Worm (Caenorhabditis elegans) whole organism, L2 larva: ENCODE measurements around the gene F32D8.4.

Experiments used
- C34F6.9 ChIP-seq: fragments of 150-350 bp; optimal IDR thresholded peaks from 2 replicates; lab custom pipeline; 2014; ENCODE audit warnings: missing biosample characterization, missing genetic modification characterization
- F13H6.1 ChIP-seq: sonication (generic microtip); optimal IDR thresholded peaks from 2 replicates; lab custom pipeline; 2016; ENCODE audit warnings: missing genetic modification characterization, missing compliant biosample characterization
- R02D3.7 ChIP-seq: fragments of 150-350 bp; optimal IDR thresholded peaks from 2 replicates; lab custom pipeline; 2014; ENCODE audit warnings: missing biosample characterization, missing genetic modification characterization
- Y55F3AM.14 ChIP-seq: fragments of 200-800 bp; sonication (Bioruptor generic); optimal IDR thresholded peaks from 2 replicates; lab custom pipeline; 2018; ENCODE audit warnings: mild to moderate bottlenecking, missing genetic modification characterization, missing compliant biosample characterization
- ZK546.5 ChIP-seq: sonication (generic microtip); optimal IDR thresholded peaks from 2 replicates; lab custom pipeline; 2017; ENCODE audit warnings: missing biosample characterization, missing genetic modification characterization
- alr-1 ChIP-seq: fragments of 150-350 bp; optimal IDR thresholded peaks from 2 replicates; lab custom pipeline; 2014; ENCODE audit warnings: missing biosample characterization, missing genetic modification characterization
- aly-2 ChIP-seq: fragments of 150-350 bp; optimal IDR thresholded peaks from 2 replicates; lab custom pipeline; 2014; ENCODE audit warnings: missing biosample characterization, missing genetic modification characterization
- ama-1 ChIP-seq: fragments of 150-350 bp; optimal IDR thresholded peaks from 2 replicates; lab custom pipeline; 2018; ENCODE audit warnings: inconsistent platforms
- blmp-1 ChIP-seq: sonication (generic microtip); optimal IDR thresholded peaks from 2 replicates; lab custom pipeline; 2017; ENCODE audit warnings: missing genetic modification characterization, mild to moderate bottlenecking, missing compliant biosample characterization, antibody characterized with exemption, moderate library complexity; ENCODE audit not compliant: insufficient read depth
- ceh-16 ChIP-seq: fragments of 150-350 bp; optimal IDR thresholded peaks from 2 replicates; lab custom pipeline; 2014; ENCODE audit warnings: missing biosample characterization, missing genetic modification characterization
- ceh-82 ChIP-seq: fragments of 150-350 bp; optimal IDR thresholded peaks from 2 replicates; lab custom pipeline; 2014; ENCODE audit warnings: missing biosample characterization, missing genetic modification characterization
- crh-2 ChIP-seq: sonication (generic microtip); optimal IDR thresholded peaks from 2 replicates; lab custom pipeline; 2017; ENCODE audit warnings: missing biosample characterization, missing genetic modification characterization
- dmd-4 ChIP-seq: sonication (generic microtip); optimal IDR thresholded peaks from 2 replicates; lab custom pipeline; 2017; ENCODE audit warnings: missing biosample characterization, missing genetic modification characterization
- egl-27 ChIP-seq: sonication (generic microtip); optimal IDR thresholded peaks from 3 replicates; lab custom pipeline; 2017; ENCODE audit warnings: missing biosample characterization, missing genetic modification reagents, missing genetic modification characterization
- elt-1 ChIP-seq: fragments of 150-350 bp; optimal IDR thresholded peaks from 2 replicates; lab custom pipeline; 2014; ENCODE audit warnings: missing biosample characterization, missing genetic modification characterization
- elt-3 ChIP-seq: sonication (generic microtip); optimal IDR thresholded peaks from 2 replicates; lab custom pipeline; 2017; ENCODE audit warnings: missing biosample characterization, missing genetic modification characterization
- fos-1 ChIP-seq: fragments of 150-350 bp; optimal IDR thresholded peaks from 2 replicates; lab custom pipeline; 2014; ENCODE audit warnings: missing biosample characterization, missing genetic modification characterization
- gmeb-1 ChIP-seq: fragments of 150-350 bp; optimal IDR thresholded peaks from 2 replicates; lab custom pipeline; 2014; ENCODE audit warnings: missing biosample characterization, missing genetic modification characterization
- lin-11 ChIP-seq: fragments of 150-350 bp; sonication (generic microtip); optimal IDR thresholded peaks from 2 replicates; lab custom pipeline; 2014; ENCODE audit warnings: missing biosample characterization, missing genetic modification characterization, inconsistent platforms, mixed read lengths
- lin-13 ChIP-seq: fragments of 150-350 bp; optimal IDR thresholded peaks from 2 replicates; lab custom pipeline; 2014; ENCODE audit warnings: missing biosample characterization, missing genetic modification reagents, missing genetic modification characterization
- lin-39 ChIP-seq: fragments of 150-350 bp; optimal IDR thresholded peaks from 2 replicates; lab custom pipeline; 2014; ENCODE audit warnings: missing biosample characterization, missing genetic modification reagents, missing genetic modification characterization
- lsy-2 ChIP-seq, 2 experiments: fragments of 150-350 bp in 1 of 2; sonication (generic microtip) in 1 of 2; optimal IDR thresholded peaks; 2 replicates each; lab custom pipeline; 2014 to 2017; ENCODE audit warnings: missing biosample characterization in 2 of 2, missing genetic modification characterization in 2 of 2
- mab-5 ChIP-seq: fragments of 150-350 bp; optimal IDR thresholded peaks from 2 replicates; lab custom pipeline; 2014; ENCODE audit warnings: missing biosample characterization, missing genetic modification characterization
- mbf-1 ChIP-seq: sonication (generic microtip); optimal IDR thresholded peaks from 2 replicates; lab custom pipeline; 2017; ENCODE audit warnings: missing biosample characterization, missing genetic modification characterization
- mdl-1 ChIP-seq, 2 experiments: fragments of 150-350 bp in 1 of 2; sonication (generic microtip) in 1 of 2; optimal IDR thresholded peaks; 2 replicates each; lab custom pipeline; 2017; ENCODE audit warnings: missing biosample characterization in 2 of 2, missing genetic modification characterization in 2 of 2
- nhr-10 ChIP-seq: sonication (generic microtip); optimal IDR thresholded peaks from 2 replicates; lab custom pipeline; 2017; ENCODE audit warnings: missing biosample characterization, missing genetic modification characterization
- nhr-11 ChIP-seq: fragments of 150-350 bp; optimal IDR thresholded peaks from 2 replicates; lab custom pipeline; 2014; ENCODE audit warnings: missing biosample characterization, missing genetic modification characterization
- nhr-12 ChIP-seq: fragments of 150-350 bp; optimal IDR thresholded peaks from 2 replicates; lab custom pipeline; 2014; ENCODE audit warnings: missing biosample characterization, missing genetic modification characterization
- nhr-129 ChIP-seq: fragments of 150-350 bp; optimal IDR thresholded peaks from 2 replicates; lab custom pipeline; 2014; ENCODE audit warnings: missing biosample characterization, missing genetic modification characterization
- nhr-21 ChIP-seq: fragments of 150-350 bp; optimal IDR thresholded peaks from 2 replicates; lab custom pipeline; 2014; ENCODE audit warnings: missing biosample characterization, missing genetic modification characterization
- nhr-23 ChIP-seq: fragments of 150-350 bp; optimal IDR thresholded peaks from 2 replicates; lab custom pipeline; 2014; ENCODE audit warnings: missing biosample characterization, missing genetic modification reagents, missing genetic modification characterization
- nhr-237 ChIP-seq: fragments of 150-350 bp; optimal IDR thresholded peaks from 2 replicates; lab custom pipeline; 2014; ENCODE audit warnings: missing biosample characterization, missing genetic modification characterization
- nhr-25 ChIP-seq: fragments of 150-350 bp; sonication (generic microtip); optimal IDR thresholded peaks from 3 replicates; lab custom pipeline; 2014; ENCODE audit warnings: missing biosample characterization, missing genetic modification characterization
- nhr-77 ChIP-seq: fragments of 150-350 bp; optimal IDR thresholded peaks from 2 replicates; lab custom pipeline; 2014; ENCODE audit warnings: missing biosample characterization, missing genetic modification characterization
- peb-1 ChIP-seq: fragments of 150-350 bp; optimal IDR thresholded peaks from 2 replicates; lab custom pipeline; 2014; ENCODE audit warnings: missing biosample characterization, missing genetic modification characterization
- sem-4 ChIP-seq: fragments of 150-350 bp; optimal IDR thresholded peaks from 2 replicates; lab custom pipeline; 2014; ENCODE audit warnings: missing biosample characterization, missing genetic modification reagents, missing genetic modification characterization
- skn-1 ChIP-seq: sonication (generic microtip); optimal IDR thresholded peaks from 2 replicates; lab custom pipeline; 2017; ENCODE audit warnings: missing biosample characterization, missing genetic modification characterization
- sma-3 ChIP-seq: sonication (generic microtip); optimal IDR thresholded peaks from 2 replicates; lab custom pipeline; 2016; ENCODE audit warnings: missing genetic modification reagents, missing genetic modification characterization, missing compliant biosample characterization
- sma-9 ChIP-seq, 2 experiments: fragments of 150-350 bp in 1 of 2; sonication (generic microtip) in 1 of 2; optimal IDR thresholded peaks; 2 replicates each; lab custom pipeline; 2014 to 2016; ENCODE audit warnings: missing genetic modification characterization in 2 of 2, mild to moderate bottlenecking in 1 of 2, missing biosample characterization in 1 of 2, missing compliant biosample characterization in 1 of 2, missing genetic modification reagents in 1 of 2, moderate library complexity in 1 of 2
- snpc-4 ChIP-seq: fragments of 150-350 bp; optimal IDR thresholded peaks from 2 replicates; lab custom pipeline; 2014; ENCODE audit warnings: missing biosample characterization, missing genetic modification characterization
- unc-39 ChIP-seq: fragments of 150-350 bp; optimal IDR thresholded peaks from 2 replicates; lab custom pipeline; 2014; ENCODE audit warnings: missing biosample characterization, missing genetic modification characterization
- unc-55 ChIP-seq: fragments of 150-350 bp; sonication (generic microtip); optimal IDR thresholded peaks from 3 replicates; lab custom pipeline; 2014; ENCODE audit warnings: missing biosample characterization, missing genetic modification reagents, missing genetic modification characterization
- unc-62 ChIP-seq: fragments of 150-350 bp; optimal IDR thresholded peaks from 2 replicates; lab custom pipeline; 2014; ENCODE audit warnings: missing biosample characterization, missing genetic modification reagents, missing genetic modification characterization
- zag-1 ChIP-seq: fragments of 150-350 bp; optimal IDR thresholded peaks from 2 replicates; lab custom pipeline; 2014; ENCODE audit warnings: missing biosample characterization, missing genetic modification characterization
- ztf-1 ChIP-seq: fragments of 200-800 bp; sonication (Bioruptor generic); conservative IDR thresholded peaks from 2 replicates; pipeline ENCODE4 v1.3.6; 2022; ENCODE audit warnings: missing genetic modification characterization, missing compliant biosample characterization
- ztf-11 ChIP-seq: sonication (generic microtip); optimal IDR thresholded peaks from 2 replicates; lab custom pipeline; 2017; ENCODE audit warnings: missing biosample characterization, missing genetic modification characterization

The F32D8.4 gene

ce11 chrV:10859775-10860174, 33.6 kb downstream of the F32D8.4 start:
- TF ChIP-seq C34F6.9 (tag; lab: Kevin White, UChicago): peak; percentile 3
- TF ChIP-seq gmeb-1: peak; percentile 24
- peak; percentile 18 for TF ChIP-seq nhr-25 (tag; lab: Kevin White, UChicago)
- no peak for TF ChIP-seq ama-1
- peak; percentile 11 for TF ChIP-seq F13H6.1 (tag; lab: Kevin White, UChicago)
- peak; percentile 77 for TF ChIP-seq sma-9 (GFP tag; optimal IDR thresholded peaks at IDR 0.05; lab: Kevin White, UChicago)
- no peak for TF ChIP-seq sma-9 (tag; optimal IDR thresholded peaks at IDR 0.05; lab: Kevin White, UChicago)
- no peak for TF ChIP-seq nhr-10 (tag; lab: Kevin White, UChicago)
- TF ChIP-seq fos-1 (tag; lab: Kevin White, UChicago): peak; percentile 94
- TF ChIP-seq blmp-1: peak; percentile 44
- TF ChIP-seq sma-3 (GFP tag; lab: Kevin White, UChicago): peak; percentile 17
- peak; percentile 66 for TF ChIP-seq Y55F3AM.14 (GFP tag; lab: Kevin White, UChicago)

- TF ChIP-seq F13H6.1 (tag; lab: Kevin White, UChicago) (peak; percentile 18), nhr-129 (tag; lab: Kevin White, UChicago) (peak; percentile 47), gmeb-1 (no peak), ztf-1 (GFP tag; lab: Robert Waterston, UW) (no peak), mdl-1 (tag; optimal IDR thresholded peaks at IDR 0.05; lab: Kevin White, UChicago) (no peak), nhr-25 (tag; lab: Kevin White, UChicago) (peak; percentile 56), ama-1 (no peak), mab-5 (tag; lab: Kevin White, UChicago) (no peak)
These were observed 34.2 kb downstream of the F32D8.4 start for ce11 chrV:10859048-10859637.

- no peak for TF ChIP-seq ZK546.5 (tag; lab: Kevin White, UChicago)
- TF ChIP-seq Y55F3AM.14 (GFP tag; lab: Kevin White, UChicago): peak; percentile 96
- TF ChIP-seq nhr-23 (tag; lab: Kevin White, UChicago): no peak
- TF ChIP-seq unc-62 (GFP tag; lab: Kevin White, UChicago): no peak
- TF ChIP-seq elt-3: no peak
- no peak for TF ChIP-seq nhr-237 (tag; lab: Kevin White, UChicago)
- peak; percentile 86 to 91 for TF ChIP-seq mdl-1 (tag; optimal IDR thresholded peaks at IDR 0.05; lab: Kevin White, UChicago)
- TF ChIP-seq lin-11 (tag; lab: Kevin White, UChicago): peak; percentile 62
- TF ChIP-seq unc-39: no peak
- peak in 1 of 2 experiments; percentile 84 for TF ChIP-seq lsy-2 (tag; optimal IDR thresholded peaks at IDR 0.05; lab: Kevin White, UChicago)
- TF ChIP-seq dmd-4 (tag; lab: Kevin White, UChicago): no peak
- TF ChIP-seq ztf-11 (tag; lab: Kevin White, UChicago): no peak
- no peak for TF ChIP-seq nhr-11 (tag; lab: Kevin White, UChicago)
- peak; percentile 48 for TF ChIP-seq ama-1
- TF ChIP-seq nhr-25 (tag; lab: Kevin White, UChicago): no peak
- peak; percentile 39 for TF ChIP-seq fos-1 (tag; lab: Kevin White, UChicago)
- no peak for TF ChIP-seq mbf-1 (tag; lab: Kevin White, UChicago)
- no peak for TF ChIP-seq gmeb-1
- TF ChIP-seq ceh-16 (tag; lab: Kevin White, UChicago): no peak
- TF ChIP-seq zag-1 (tag; lab: Kevin White, UChicago): peak; percentile 84
- TF ChIP-seq aly-2 (tag; lab: Kevin White, UChicago): no peak
- TF ChIP-seq sma-9 (GFP tag; optimal IDR thresholded peaks at IDR 0.05; lab: Kevin White, UChicago): peak; percentile 97
- no peak for TF ChIP-seq sma-9 (tag; optimal IDR thresholded peaks at IDR 0.05; lab: Kevin White, UChicago)
- TF ChIP-seq blmp-1: no peak
- TF ChIP-seq peb-1: no peak
- TF ChIP-seq nhr-77 (tag; lab: Kevin White, UChicago): no peak
- no peak for TF ChIP-seq lin-39 (tag; lab: Kevin White, UChicago)
- TF ChIP-seq skn-1 (tag; lab: Kevin White, UChicago): no peak
- peak; percentile 62 for TF ChIP-seq crh-2
- no peak for TF ChIP-seq ztf-1 (GFP tag; lab: Robert Waterston, UW)
- TF ChIP-seq nhr-129 (tag; lab: Kevin White, UChicago): peak; percentile 89
- TF ChIP-seq lin-13: peak; percentile 37
- TF ChIP-seq unc-55: peak; percentile 39
- TF ChIP-seq mab-5 (tag; lab: Kevin White, UChicago): peak; percentile 81
- no peak for TF ChIP-seq nhr-10 (tag; lab: Kevin White, UChicago)
- TF ChIP-seq elt-1 (tag; lab: Kevin White, UChicago): no peak
- peak; percentile 41 for TF ChIP-seq snpc-4 (tag; lab: Kevin White, UChicago)
- no peak for TF ChIP-seq sma-3 (GFP tag; lab: Kevin White, UChicago)
- peak; percentile 75 for TF ChIP-seq C34F6.9 (tag; lab: Kevin White, UChicago)
- TF ChIP-seq egl-27 (tag; lab: Kevin White, UChicago): peak; percentile 72
- TF ChIP-seq nhr-21 (tag; lab: Kevin White, UChicago): peak; percentile 82
- TF ChIP-seq alr-1 (tag; lab: Kevin White, UChicago): no peak
- TF ChIP-seq ceh-82 (tag; lab: Kevin White, UChicago): no peak
- peak; percentile 10 for TF ChIP-seq nhr-12 (tag; lab: Kevin White, UChicago)
- peak; percentile 79 for TF ChIP-seq sem-4 (tag; lab: Kevin White, UChicago)
- no peak for TF ChIP-seq R02D3.7 (tag; lab: Kevin White, UChicago)
These were observed 35.0 kb downstream of the F32D8.4 start for ce11 chrV:10858340-10858739.
